Worm (Caenorhabditis elegans) whole organism, young adult: ENCODE results near the gene E03H12.7.

ENCODE experiments used
- B0019.2 ChIP-seq: fragments of 200-800 bp; sonication (Bioruptor generic); conservative IDR thresholded peaks from 2 replicates; pipeline ENCODE4 v1.3.6; 2022; ENCODE audit warnings: missing genetic modification reagents, missing genetic modification characterization, missing compliant biosample characterization
- B0261.1 ChIP-seq: sonication (generic microtip); optimal IDR thresholded peaks from 2 replicates; lab custom pipeline; 2016; ENCODE audit warnings: mild to moderate bottlenecking, missing genetic modification characterization, moderate library complexity, missing compliant biosample characterization
- B0336.3 ChIP-seq: fragments of 200-800 bp; sonication (Bioruptor generic); IDR thresholded peaks from 2 replicates; pipeline ENCODE4 v1.3.6; 2022; ENCODE audit warnings: missing genetic modification characterization, missing compliant biosample characterization
- C17E4.6 ChIP-seq: fragments of 200-800 bp; sonication (Bioruptor generic); IDR thresholded peaks from 2 replicates; pipeline ENCODE4 v1.3.6; 2022; ENCODE audit warnings: missing genetic modification reagents, missing genetic modification characterization, missing compliant biosample characterization
- D2030.7 ChIP-seq: fragments of 200-800 bp; sonication (Bioruptor generic); IDR thresholded peaks from 2 replicates; pipeline ENCODE4 v1.3.6; 2022; ENCODE audit warnings: missing genetic modification reagents, missing genetic modification characterization, missing compliant biosample characterization
- F52B5.7 ChIP-seq: sonication (generic microtip); optimal IDR thresholded peaks from 2 replicates; lab custom pipeline; 2016; ENCODE audit warnings: mild to moderate bottlenecking, missing genetic modification characterization, missing compliant biosample characterization
- T26A5.8 ChIP-seq: sonication (generic microtip); optimal IDR thresholded peaks from 2 replicates; lab custom pipeline; 2016; ENCODE audit warnings: missing genetic modification characterization, missing compliant biosample characterization
- Y53F4B.3 ChIP-seq: fragments of 200-800 bp; sonication (Bioruptor generic); IDR thresholded peaks from 2 replicates; pipeline ENCODE4 v1.3.6; 2022; ENCODE audit warnings: missing genetic modification reagents, missing genetic modification characterization, missing compliant biosample characterization
- Y53G8AR.9 ChIP-seq: fragments of 200-800 bp; sonication (Bioruptor generic); conservative IDR thresholded peaks from 2 replicates; pipeline ENCODE4 v1.3.6; 2022; ENCODE audit warnings: missing genetic modification reagents, missing genetic modification characterization, missing compliant biosample characterization
- Y67H2A.10 ChIP-seq: fragments of 200-800 bp; sonication (Bioruptor generic); conservative IDR thresholded peaks from 2 replicates; pipeline ENCODE4 v1.3.6; 2022; ENCODE audit warnings: missing genetic modification reagents, missing genetic modification characterization, missing compliant biosample characterization
- ZK185.1 ChIP-seq: sonication (generic microtip); optimal IDR thresholded peaks from 2 replicates; lab custom pipeline; 2016; ENCODE audit warnings: mild to moderate bottlenecking, missing genetic modification characterization, missing compliant biosample characterization; ENCODE audit not compliant: poor library complexity, severe bottlenecking
- akir-1 ChIP-seq: fragments of 200-800 bp; sonication (Bioruptor generic); optimal IDR thresholded peaks from 2 replicates; lab custom pipeline; 2018; ENCODE audit warnings: mild to moderate bottlenecking, missing genetic modification characterization, moderate library complexity, missing compliant biosample characterization
- aptf-2 ChIP-seq: fragments of 200-800 bp; sonication (Bioruptor generic); conservative IDR thresholded peaks from 2 replicates; pipeline ENCODE4 v1.3.6; 2022; ENCODE audit warnings: missing genetic modification reagents, missing genetic modification characterization, missing compliant biosample characterization
- ceh-27 ChIP-seq: fragments of 200-800 bp; sonication (Bioruptor generic); optimal IDR thresholded peaks from 2 replicates; lab custom pipeline; 2018; ENCODE audit warnings: mild to moderate bottlenecking, missing genetic modification characterization, moderate library complexity, missing compliant biosample characterization
- die-1 ChIP-seq: sonication (generic microtip); optimal IDR thresholded peaks from 2 replicates; lab custom pipeline; 2016; ENCODE audit warnings: missing genotype, mild to moderate bottlenecking, missing genetic modification characterization, missing compliant biosample characterization
- dox-1 ChIP-seq: fragments of 200-800 bp; sonication (Bioruptor generic); IDR thresholded peaks from 2 replicates; pipeline ENCODE4 v1.3.6; 2022; ENCODE audit warnings: missing genetic modification reagents, missing genetic modification characterization, missing compliant biosample characterization
- efl-1 ChIP-seq: fragments of 150-350 bp; optimal IDR thresholded peaks from 2 replicates; lab custom pipeline; 2014; ENCODE audit warnings: missing biosample characterization, missing genetic modification reagents, missing genetic modification characterization
- egrh-3 ChIP-seq: fragments of 200-800 bp; sonication (Bioruptor generic); IDR thresholded peaks from 2 replicates; pipeline ENCODE4 v1.3.6; 2022; ENCODE audit warnings: missing genetic modification reagents, missing genetic modification characterization, missing compliant biosample characterization
- ets-4 ChIP-seq: fragments of 200-800 bp; sonication (Bioruptor generic); optimal IDR thresholded peaks from 2 replicates; lab custom pipeline; 2018; ENCODE audit warnings: mild to moderate bottlenecking, missing genetic modification characterization, missing compliant biosample characterization
- lag-1 ChIP-seq: fragments of 200-800 bp; sonication (Bioruptor generic); IDR thresholded peaks from 2 replicates; pipeline ENCODE4 v1.3.6; 2022; ENCODE audit warnings: missing genetic modification reagents, missing genetic modification characterization, missing compliant biosample characterization
- let-607 ChIP-seq, 2 experiments: fragments of 200-800 bp in 1 of 2; sonication (Bioruptor generic) in 1 of 2; sonication (generic microtip) in 1 of 2; optimal IDR thresholded peaks; 2 replicates each; lab custom pipeline; 2016 to 2018; ENCODE audit warnings: mild to moderate bottlenecking in 2 of 2, missing compliant biosample characterization in 2 of 2, missing genetic modification characterization in 2 of 2, moderate library complexity in 2 of 2, missing genotype in 1 of 2
- lin-26 ChIP-seq: fragments of 200-800 bp; sonication (Bioruptor generic); IDR thresholded peaks from 2 replicates; pipeline ENCODE4 v1.3.6; 2022; ENCODE audit warnings: missing genetic modification reagents, missing genetic modification characterization, missing compliant biosample characterization
- lir-1 ChIP-seq: fragments of 200-800 bp; sonication (Bioruptor generic); conservative IDR thresholded peaks from 2 replicates; pipeline ENCODE4 v1.3.6; 2022; ENCODE audit warnings: missing genetic modification reagents, missing genetic modification characterization, missing compliant biosample characterization
- lsl-1 ChIP-seq: fragments of 200-800 bp; sonication (Bioruptor generic); optimal IDR thresholded peaks from 2 replicates; lab custom pipeline; 2018; ENCODE audit warnings: mild to moderate bottlenecking, missing genetic modification characterization, moderate library complexity, missing compliant biosample characterization
- lsy-27 ChIP-seq: sonication (generic microtip); optimal IDR thresholded peaks from 2 replicates; lab custom pipeline; 2017; ENCODE audit warnings: missing genetic modification characterization, mild to moderate bottlenecking, missing compliant biosample characterization, antibody characterized with exemption, missing genotype, borderline replicate concordance; ENCODE audit not compliant: insufficient read depth
- madf-6 ChIP-seq: fragments of 200-800 bp; sonication (Bioruptor generic); IDR thresholded peaks from 2 replicates; pipeline ENCODE4 v1.3.6; 2022; ENCODE audit warnings: missing genetic modification reagents, missing genetic modification characterization, missing compliant biosample characterization
- nfya-1 ChIP-seq: sonication (generic microtip); optimal IDR thresholded peaks from 2 replicates; lab custom pipeline; 2017; ENCODE audit warnings: antibody characterized with exemption, missing compliant biosample characterization, missing genetic modification characterization, borderline replicate concordance; ENCODE audit not compliant: insufficient read depth
- nfya-2 ChIP-seq: fragments of 200-800 bp; sonication (Bioruptor generic); IDR thresholded peaks from 2 replicates; pipeline ENCODE4 v1.3.6; 2022; ENCODE audit warnings: missing genetic modification reagents, missing genetic modification characterization, missing compliant biosample characterization
- nhr-179 ChIP-seq: sonication (generic microtip); optimal IDR thresholded peaks from 2 replicates; lab custom pipeline; 2016; ENCODE audit warnings: mild to moderate bottlenecking, missing genetic modification characterization, missing compliant biosample characterization
- rec-8 ChIP-seq, 2 experiments: sonication (generic microtip); optimal IDR thresholded peaks; 2 replicates each; lab custom pipeline; 2016; ENCODE audit warnings: mild to moderate bottlenecking in 2 of 2, missing genetic modification characterization in 2 of 2, missing genetic modification reagents in 2 of 2, missing genotype in 2 of 2, missing biosample characterization in 1 of 2, missing compliant biosample characterization in 1 of 2, moderate library complexity in 1 of 2
- sea-2 ChIP-seq: fragments of 200-800 bp; sonication (Bioruptor generic); IDR thresholded peaks from 2 replicates; pipeline ENCODE4 v1.3.6; 2022; ENCODE audit warnings: missing genetic modification characterization, missing compliant biosample characterization
- snpc-4 ChIP-seq, 5 experiments: fragments of 150-350 bp in 1 of 5; sonication (generic microtip) in 4 of 5; optimal IDR thresholded peaks; 2 replicates each; lab custom pipeline; 2014 to 2018; ENCODE audit warnings: missing genetic modification characterization in 5 of 5, missing biosample characterization in 3 of 5, antibody characterized with exemption in 2 of 5, mild to moderate bottlenecking in 2 of 5, missing compliant biosample characterization in 2 of 5, missing genotype in 2 of 5, moderate library complexity in 2 of 5, missing genetic modification reagents in 1 of 5
- tlf-1 ChIP-seq: fragments of 200-800 bp; sonication (Bioruptor generic); optimal IDR thresholded peaks from 2 replicates; lab custom pipeline; 2018; ENCODE audit warnings: mild to moderate bottlenecking, missing genetic modification characterization, missing compliant biosample characterization
- xnd-1 ChIP-seq: sonication (generic microtip); optimal IDR thresholded peaks from 2 replicates; lab custom pipeline; 2016; ENCODE audit warnings: missing genotype, missing genetic modification reagents, missing genetic modification characterization, missing compliant biosample characterization
- zfh-2 ChIP-seq: fragments of 200-800 bp; sonication (Bioruptor generic); conservative IDR thresholded peaks from 2 replicates; pipeline ENCODE4 v1.3.6; 2022; ENCODE audit warnings: missing genetic modification reagents, missing genetic modification characterization, missing compliant biosample characterization
- zim-3 ChIP-seq: sonication (generic microtip); optimal IDR thresholded peaks from 2 replicates; lab custom pipeline; 2017; ENCODE audit warnings: mild to moderate bottlenecking, missing genetic modification characterization, moderate library complexity, missing compliant biosample characterization
- ztf-22 ChIP-seq: fragments of 200-800 bp; sonication (Bioruptor generic); optimal IDR thresholded peaks from 2 replicates; lab custom pipeline; 2018; ENCODE audit warnings: mild to moderate bottlenecking, missing genetic modification characterization, moderate library complexity, missing compliant biosample characterization
- ztf-28 ChIP-seq: fragments of 200-800 bp; sonication (Bioruptor generic); IDR thresholded peaks from 2 replicates; pipeline ENCODE4 v1.3.6; 2022; ENCODE audit warnings: missing genetic modification reagents, missing genetic modification characterization, missing compliant biosample characterization
- ztf-3 ChIP-seq: fragments of 200-800 bp; sonication (Bioruptor generic); optimal IDR thresholded peaks from 2 replicates; lab custom pipeline; 2018; ENCODE audit warnings: mild to moderate bottlenecking, missing genetic modification characterization, missing compliant biosample characterization
- ztf-6 ChIP-seq: fragments of 200-800 bp; sonication (Bioruptor generic); IDR thresholded peaks from 2 replicates; pipeline ENCODE4 v1.3.6; 2022; ENCODE audit warnings: missing genetic modification reagents, missing genetic modification characterization, missing compliant biosample characterization

E03H12.7 gene

DNA sequence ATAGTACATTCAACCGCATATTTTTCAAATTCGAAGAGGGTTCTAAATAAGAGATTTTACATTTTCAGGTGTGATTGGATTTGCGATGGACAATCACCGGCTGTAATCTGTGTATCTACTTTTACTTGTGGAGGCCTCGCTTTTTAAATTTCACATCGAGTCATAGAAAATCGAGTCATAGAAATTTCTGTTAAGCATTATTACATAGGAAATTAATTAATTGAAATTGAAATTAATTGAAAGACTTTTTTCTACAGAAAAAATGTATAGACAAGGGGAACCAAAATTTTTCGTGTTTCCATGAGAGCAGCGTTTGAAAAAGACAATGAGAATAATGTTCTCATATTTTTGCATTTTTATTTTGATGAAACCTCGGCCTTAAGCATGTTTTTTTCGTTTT lies 4.7 kb downstream of the E03H12.7 start, which contains the start of gene clec-176:
TSS of gene clec-176 (plus strand) at position 301 of the 400 bp plus-strand sequence.
- TF ChIP-seq ets-4 (GFP tag; lab: Kevin White, UChicago) (no peak), snpc-4 (GFP tag; optimal IDR thresholded peaks at IDR 0.05; lab: Kevin White, UChicago) (no peak), snpc-4 (tag; optimal IDR thresholded peaks at IDR 0.05; lab: Kevin White, UChicago) (no peak), dox-1 (GFP tag; lab: Robert Waterston, UW) (no peak), T26A5.8 (no peak), aptf-2 (GFP tag; lab: Robert Waterston, UW) (no peak), zim-3 (no peak), nhr-179 (tag; lab: Kevin White, UChicago) (no peak), B0261.1 (no peak), lir-1 (GFP tag; lab: Robert Waterston, UW) (no peak), B0336.3 (GFP tag; lab: Robert Waterston, UW) (no peak), efl-1 (GFP tag; lab: Kevin White, UChicago) (no peak), zfh-2 (GFP tag; lab: Robert Waterston, UW) (no peak), D2030.7 (GFP tag; lab: Robert Waterston, UW) (no peak)

DNA sequence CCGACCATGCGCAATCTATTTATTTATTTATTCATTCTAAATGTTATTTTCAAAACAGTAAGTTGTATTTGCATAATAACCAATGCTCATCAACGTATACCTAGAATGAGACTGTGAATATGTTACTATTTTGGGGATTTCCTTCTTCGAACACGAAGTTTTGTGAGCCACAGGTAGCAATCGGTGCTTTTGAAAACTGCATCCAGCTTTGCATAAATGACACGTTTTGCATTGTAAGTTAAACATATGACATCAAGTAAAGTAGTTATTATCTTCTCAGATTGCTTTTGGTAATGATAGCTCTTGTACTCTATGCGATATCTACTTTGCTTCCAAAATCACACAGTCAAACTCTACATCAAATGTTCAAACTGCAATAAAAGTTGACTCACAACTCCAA lies 6.0 kb downstream of the E03H12.7 start, which contains the start of gene E03H12.4:
TSS of gene E03H12.4 (plus strand) at position 120 of the 400 bp plus-strand sequence.
- TF ChIP-seq C17E4.6 (GFP tag; lab: Robert Waterston, UW): no peak
- TF ChIP-seq rec-8 (tag; optimal IDR thresholded peaks at IDR 0.05; lab: Kevin White, UChicago): no peak
- TF ChIP-seq xnd-1 (tag; lab: Kevin White, UChicago): no peak
- no peak for TF ChIP-seq sea-2 (GFP tag; lab: Robert Waterston, UW)
- no peak for TF ChIP-seq nfya-2 (GFP tag; lab: Robert Waterston, UW)
- no peak for TF ChIP-seq ztf-6 (GFP tag; lab: Robert Waterston, UW)
- no peak for TF ChIP-seq zfh-2 (GFP tag; lab: Robert Waterston, UW)
- no peak for TF ChIP-seq F52B5.7
- no peak for TF ChIP-seq lir-1 (GFP tag; lab: Robert Waterston, UW)
- no peak for TF ChIP-seq efl-1 (GFP tag; lab: Kevin White, UChicago)
- no peak for TF ChIP-seq Y67H2A.10 (GFP tag; lab: Robert Waterston, UW)
- no peak for TF ChIP-seq ztf-3 (GFP tag; lab: Kevin White, UChicago)

DNA sequence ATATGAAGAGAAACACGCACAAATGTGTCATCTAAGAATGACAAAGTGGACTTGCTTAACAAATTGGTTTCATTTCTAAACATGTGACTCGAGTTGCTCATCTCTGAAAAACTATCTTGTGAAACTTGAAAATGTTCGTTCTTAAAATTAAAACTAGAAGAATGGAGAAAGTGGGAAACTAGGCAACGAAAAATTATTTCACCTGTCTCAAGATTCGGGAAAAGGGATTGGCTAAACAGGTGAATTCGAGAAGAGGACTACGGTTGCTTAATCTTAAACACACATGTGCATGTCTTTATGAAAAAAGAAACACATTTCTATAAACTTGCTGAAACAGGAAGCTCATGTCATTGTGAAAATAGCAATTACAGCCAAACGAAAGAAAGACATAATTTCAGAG lies 7.4 kb downstream of the E03H12.7 start, which contains the start of gene srz-24:
TSS of gene srz-24 (minus strand) at position 101 of the 400 bp plus-strand sequence.
- TF ChIP-seq lin-26 (no peak), let-607 (tag; optimal IDR thresholded peaks at IDR 0.05; lab: Kevin White, UChicago) (no peak), tlf-1 (GFP tag; lab: Kevin White, UChicago) (no peak), akir-1 (GFP tag; lab: Kevin White, UChicago) (no peak), Y53G8AR.9 (GFP tag; lab: Robert Waterston, UW) (no peak), lag-1 (no peak), lsy-27 (tag; lab: Kevin White, UChicago) (no peak), B0019.2 (GFP tag; lab: Robert Waterston, UW) (no peak), madf-6 (GFP tag; lab: Robert Waterston, UW) (no peak), zim-3 (no peak), nfya-1 (no peak)

DNA sequence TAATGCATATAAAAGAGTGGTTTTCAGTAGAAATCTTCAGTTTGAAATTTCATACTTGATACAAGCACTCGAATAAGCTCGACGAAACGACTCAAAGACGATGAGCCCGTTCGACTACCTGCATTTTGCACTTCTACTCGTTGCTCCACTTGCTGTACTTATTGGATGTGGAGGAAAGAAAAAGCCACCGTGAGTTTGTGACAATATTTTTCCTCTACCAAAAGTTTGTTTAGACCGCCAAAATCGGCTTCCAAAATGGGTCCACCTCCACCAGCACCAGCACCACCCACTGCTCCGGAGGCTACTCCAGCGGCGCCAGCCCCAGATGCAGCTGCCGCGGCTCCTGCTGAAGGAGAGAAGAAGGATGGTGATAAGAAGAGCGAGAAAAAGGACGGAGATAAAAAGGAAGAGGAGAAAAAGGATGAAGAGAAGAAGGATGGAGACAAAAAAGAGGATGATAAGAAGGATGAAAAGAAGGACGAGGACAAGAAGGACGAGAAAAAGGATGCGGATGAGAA lies 11.2 kb downstream of the E03H12.7 start, which contains the start of gene E03H12.5:
TSS of gene E03H12.5 (plus strand) at position 51 of the 518 bp plus-strand sequence.
- no peak for TF ChIP-seq lsl-1 (GFP tag; lab: Kevin White, UChicago)
- no peak for TF ChIP-seq Y53F4B.3 (GFP tag; lab: Robert Waterston, UW)
- TF ChIP-seq die-1 (tag; lab: Kevin White, UChicago): no peak
- no peak for TF ChIP-seq ztf-28 (GFP tag; lab: Robert Waterston, UW)
- TF ChIP-seq ztf-22: no peak
- TF ChIP-seq ceh-27: no peak
- TF ChIP-seq ZK185.1: no peak
- peak; percentile 85; the same call in 1 of the 2 replicates for TF ChIP-seq egrh-3
- TF ChIP-seq, all 124 proteins: peak for 1
